Worm (Caenorhabditis elegans) whole organism, young adult: ENCODE data around the gene Y17G7B.23.

Experiments
- B0035.1 ChIP-seq: sonication (generic microtip); optimal IDR thresholded peaks from 2 replicates; lab custom pipeline; 2016; ENCODE audit warnings: missing genetic modification characterization, mild to moderate bottlenecking, missing compliant biosample characterization, missing genotype, missing genetic modification reagents
- B0336.3 ChIP-seq: fragments of 200-800 bp; sonication (Bioruptor generic); IDR thresholded peaks from 2 replicates; pipeline ENCODE4 v1.3.6; 2022; ENCODE audit warnings: missing genetic modification characterization, missing compliant biosample characterization
- D2030.7 ChIP-seq: fragments of 200-800 bp; sonication (Bioruptor generic); IDR thresholded peaks from 2 replicates; pipeline ENCODE4 v1.3.6; 2022; ENCODE audit warnings: missing genetic modification reagents, missing genetic modification characterization, missing compliant biosample characterization
- F52B5.7 ChIP-seq: sonication (generic microtip); optimal IDR thresholded peaks from 2 replicates; lab custom pipeline; 2016; ENCODE audit warnings: mild to moderate bottlenecking, missing genetic modification characterization, missing compliant biosample characterization
- F57C9.4 ChIP-seq: sonication (generic microtip); optimal IDR thresholded peaks from 2 replicates; lab custom pipeline; 2017; ENCODE audit warnings: mild to moderate bottlenecking, missing genetic modification characterization, missing compliant biosample characterization
- K12H6.12 ChIP-seq: fragments of 200-800 bp; sonication (Bioruptor generic); optimal IDR thresholded peaks from 2 replicates; lab custom pipeline; 2018; ENCODE audit warnings: mild to moderate bottlenecking, missing genetic modification characterization, missing compliant biosample characterization
- Y53G8AR.9 ChIP-seq: fragments of 200-800 bp; sonication (Bioruptor generic); conservative IDR thresholded peaks from 2 replicates; pipeline ENCODE4 v1.3.6; 2022; ENCODE audit warnings: missing genetic modification reagents, missing genetic modification characterization, missing compliant biosample characterization
- Y95B8A.8 ChIP-seq: fragments of 200-800 bp; sonication (Bioruptor generic); IDR thresholded peaks from 2 replicates; pipeline ENCODE4 v1.3.6; 2022; ENCODE audit warnings: missing genetic modification reagents, missing genetic modification characterization, missing compliant biosample characterization
- ZK185.1 ChIP-seq: sonication (generic microtip); optimal IDR thresholded peaks from 2 replicates; lab custom pipeline; 2016; ENCODE audit warnings: mild to moderate bottlenecking, missing genetic modification characterization, missing compliant biosample characterization; ENCODE audit not compliant: poor library complexity, severe bottlenecking
- athp-1 ChIP-seq: sonication (generic microtip); optimal IDR thresholded peaks from 2 replicates; lab custom pipeline; 2017; ENCODE audit warnings: mild to moderate bottlenecking, missing genetic modification characterization, missing compliant biosample characterization
- attf-6 ChIP-seq: fragments of 200-800 bp; sonication (Bioruptor generic); IDR thresholded peaks from 2 replicates; pipeline ENCODE4 v1.3.6; 2022; ENCODE audit warnings: missing genetic modification reagents, missing genetic modification characterization, missing compliant biosample characterization
- ceh-100 ChIP-seq: fragments of 200-800 bp; sonication (Bioruptor generic); IDR thresholded peaks from 2 replicates; pipeline ENCODE4 v1.3.6; 2022; ENCODE audit warnings: missing genetic modification reagents, missing genetic modification characterization, missing compliant biosample characterization
- ceh-40 ChIP-seq: fragments of 200-800 bp; sonication (Bioruptor generic); IDR thresholded peaks from 2 replicates; pipeline ENCODE4 v1.3.6; 2022; ENCODE audit warnings: missing genetic modification characterization, missing compliant biosample characterization
- ceh-91 ChIP-seq: fragments of 200-800 bp; sonication (Bioruptor generic); IDR thresholded peaks from 2 replicates; pipeline ENCODE4 v1.3.6; 2022; ENCODE audit warnings: missing genetic modification reagents, missing genetic modification characterization, missing compliant biosample characterization
- chd-7 ChIP-seq: sonication (generic microtip); optimal IDR thresholded peaks from 2 replicates; lab custom pipeline; 2016; ENCODE audit warnings: mild to moderate bottlenecking, missing genetic modification characterization, moderate library complexity, missing compliant biosample characterization
- dpff-1 ChIP-seq: sonication (generic microtip); optimal IDR thresholded peaks from 2 replicates; lab custom pipeline; 2017; ENCODE audit warnings: mild to moderate bottlenecking, missing genetic modification characterization, missing compliant biosample characterization
- dpl-1 ChIP-seq: fragments of 150-350 bp; optimal IDR thresholded peaks from 2 replicates; lab custom pipeline; 2014; ENCODE audit warnings: missing biosample characterization, missing genetic modification reagents, missing genetic modification characterization
- egl-18 ChIP-seq: fragments of 200-800 bp; sonication (Bioruptor generic); IDR thresholded peaks from 2 replicates; pipeline ENCODE4 v1.3.6; 2022; ENCODE audit warnings: missing genetic modification reagents, missing genetic modification characterization, missing compliant biosample characterization
- egrh-3 ChIP-seq: fragments of 200-800 bp; sonication (Bioruptor generic); IDR thresholded peaks from 2 replicates; pipeline ENCODE4 v1.3.6; 2022; ENCODE audit warnings: missing genetic modification reagents, missing genetic modification characterization, missing compliant biosample characterization
- fkh-3 ChIP-seq: sonication (generic microtip); optimal IDR thresholded peaks from 2 replicates; lab custom pipeline; 2016; ENCODE audit warnings: mild to moderate bottlenecking, missing genetic modification characterization, missing compliant biosample characterization
- gei-17 ChIP-seq: fragments of 200-800 bp; sonication (Bioruptor generic); optimal IDR thresholded peaks from 2 replicates; lab custom pipeline; 2018; ENCODE audit warnings: mild to moderate bottlenecking, missing genetic modification characterization, missing compliant biosample characterization
- hlh-26 ChIP-seq: fragments of 200-800 bp; sonication (Bioruptor generic); conservative IDR thresholded peaks from 2 replicates; pipeline ENCODE4 v1.3.6; 2022; ENCODE audit warnings: missing genetic modification reagents, missing genetic modification characterization, missing compliant biosample characterization
- hmg-1.2 ChIP-seq: fragments of 200-800 bp; sonication (Bioruptor generic); IDR thresholded peaks from 2 replicates; pipeline ENCODE4 v1.3.6; 2022; ENCODE audit warnings: missing genetic modification reagents, missing genetic modification characterization, missing compliant biosample characterization
- hrde-1 ChIP-seq: sonication (generic microtip); optimal IDR thresholded peaks from 2 replicates; lab custom pipeline; 2016; ENCODE audit warnings: missing genetic modification characterization, mild to moderate bottlenecking, missing compliant biosample characterization, moderate library complexity, missing genotype, missing genetic modification reagents, borderline replicate concordance
- lin-26 ChIP-seq: fragments of 200-800 bp; sonication (Bioruptor generic); IDR thresholded peaks from 2 replicates; pipeline ENCODE4 v1.3.6; 2022; ENCODE audit warnings: missing genetic modification reagents, missing genetic modification characterization, missing compliant biosample characterization
- lin-35 ChIP-seq, 3 experiments: fragments of 150-350 bp in 2 of 3; sonication (generic microtip) in 1 of 3; optimal IDR thresholded peaks; 2 replicates each; lab custom pipeline; 2014 to 2018; ENCODE audit warnings: missing biosample characterization in 3 of 3, missing genetic modification characterization in 3 of 3, missing genetic modification reagents in 3 of 3
- lin-54 ChIP-seq: fragments of 200-800 bp; sonication (Bioruptor generic); optimal IDR thresholded peaks from 2 replicates; lab custom pipeline; 2018; ENCODE audit warnings: mild to moderate bottlenecking, missing genetic modification characterization, missing compliant biosample characterization
- lsy-27 ChIP-seq: sonication (generic microtip); optimal IDR thresholded peaks from 2 replicates; lab custom pipeline; 2017; ENCODE audit warnings: missing genetic modification characterization, mild to moderate bottlenecking, missing compliant biosample characterization, antibody characterized with exemption, missing genotype, borderline replicate concordance; ENCODE audit not compliant: insufficient read depth
- madf-3 ChIP-seq: fragments of 200-800 bp; sonication (Bioruptor generic); IDR thresholded peaks from 2 replicates; pipeline ENCODE4 v1.3.6; 2022; ENCODE audit warnings: missing genetic modification reagents, missing genetic modification characterization, missing compliant biosample characterization
- madf-6 ChIP-seq: fragments of 200-800 bp; sonication (Bioruptor generic); IDR thresholded peaks from 2 replicates; pipeline ENCODE4 v1.3.6; 2022; ENCODE audit warnings: missing genetic modification reagents, missing genetic modification characterization, missing compliant biosample characterization
- mcd-1 ChIP-seq: fragments of 200-800 bp; sonication (Bioruptor generic); IDR thresholded peaks from 2 replicates; pipeline ENCODE4 v1.3.6; 2022; ENCODE audit warnings: missing genetic modification reagents, missing genetic modification characterization, missing compliant biosample characterization
- nhr-120 ChIP-seq: fragments of 200-800 bp; sonication (Bioruptor generic); IDR thresholded peaks from 2 replicates; pipeline ENCODE4 v1.3.6; 2022; ENCODE audit warnings: missing genetic modification characterization, missing compliant biosample characterization
- pbrm-1 ChIP-seq: fragments of 200-800 bp; sonication (Bioruptor generic); IDR thresholded peaks from 2 replicates; pipeline ENCODE4 v1.3.6; 2022; ENCODE audit warnings: missing genetic modification reagents, missing genetic modification characterization, missing compliant biosample characterization
- repo-1 ChIP-seq: sonication (generic microtip); optimal IDR thresholded peaks from 2 replicates; lab custom pipeline; 2017; ENCODE audit warnings: mild to moderate bottlenecking, missing genetic modification characterization, missing compliant biosample characterization
- snpc-3.4 ChIP-seq: sonication (generic microtip); optimal IDR thresholded peaks from 2 replicates; lab custom pipeline; 2017; ENCODE audit warnings: missing genetic modification characterization, mild to moderate bottlenecking, missing compliant biosample characterization, antibody characterized with exemption, moderate library complexity, missing genotype, missing genetic modification reagents
- somi-1 ChIP-seq: fragments of 200-800 bp; sonication (Bioruptor generic); optimal IDR thresholded peaks from 2 replicates; lab custom pipeline; 2018; ENCODE audit warnings: mild to moderate bottlenecking, missing genetic modification characterization, missing compliant biosample characterization
- unc-130 ChIP-seq: sonication (generic microtip); optimal IDR thresholded peaks from 2 replicates; lab custom pipeline; 2016; ENCODE audit warnings: missing genetic modification reagents, missing genetic modification characterization, missing compliant biosample characterization
- xnd-1 ChIP-seq: sonication (generic microtip); optimal IDR thresholded peaks from 2 replicates; lab custom pipeline; 2016; ENCODE audit warnings: missing genotype, missing genetic modification reagents, missing genetic modification characterization, missing compliant biosample characterization
- zfh-2 ChIP-seq: fragments of 200-800 bp; sonication (Bioruptor generic); conservative IDR thresholded peaks from 2 replicates; pipeline ENCODE4 v1.3.6; 2022; ENCODE audit warnings: missing genetic modification reagents, missing genetic modification characterization, missing compliant biosample characterization
- zim-3 ChIP-seq: sonication (generic microtip); optimal IDR thresholded peaks from 2 replicates; lab custom pipeline; 2017; ENCODE audit warnings: mild to moderate bottlenecking, missing genetic modification characterization, moderate library complexity, missing compliant biosample characterization
- ztf-26 ChIP-seq: sonication (generic microtip); optimal IDR thresholded peaks from 2 replicates; lab custom pipeline; 2017; ENCODE audit warnings: missing genetic modification characterization, missing compliant biosample characterization
- ztf-6 ChIP-seq: fragments of 200-800 bp; sonication (Bioruptor generic); IDR thresholded peaks from 2 replicates; pipeline ENCODE4 v1.3.6; 2022; ENCODE audit warnings: missing genetic modification reagents, missing genetic modification characterization, missing compliant biosample characterization

The Y17G7B.23 gene

DNA sequence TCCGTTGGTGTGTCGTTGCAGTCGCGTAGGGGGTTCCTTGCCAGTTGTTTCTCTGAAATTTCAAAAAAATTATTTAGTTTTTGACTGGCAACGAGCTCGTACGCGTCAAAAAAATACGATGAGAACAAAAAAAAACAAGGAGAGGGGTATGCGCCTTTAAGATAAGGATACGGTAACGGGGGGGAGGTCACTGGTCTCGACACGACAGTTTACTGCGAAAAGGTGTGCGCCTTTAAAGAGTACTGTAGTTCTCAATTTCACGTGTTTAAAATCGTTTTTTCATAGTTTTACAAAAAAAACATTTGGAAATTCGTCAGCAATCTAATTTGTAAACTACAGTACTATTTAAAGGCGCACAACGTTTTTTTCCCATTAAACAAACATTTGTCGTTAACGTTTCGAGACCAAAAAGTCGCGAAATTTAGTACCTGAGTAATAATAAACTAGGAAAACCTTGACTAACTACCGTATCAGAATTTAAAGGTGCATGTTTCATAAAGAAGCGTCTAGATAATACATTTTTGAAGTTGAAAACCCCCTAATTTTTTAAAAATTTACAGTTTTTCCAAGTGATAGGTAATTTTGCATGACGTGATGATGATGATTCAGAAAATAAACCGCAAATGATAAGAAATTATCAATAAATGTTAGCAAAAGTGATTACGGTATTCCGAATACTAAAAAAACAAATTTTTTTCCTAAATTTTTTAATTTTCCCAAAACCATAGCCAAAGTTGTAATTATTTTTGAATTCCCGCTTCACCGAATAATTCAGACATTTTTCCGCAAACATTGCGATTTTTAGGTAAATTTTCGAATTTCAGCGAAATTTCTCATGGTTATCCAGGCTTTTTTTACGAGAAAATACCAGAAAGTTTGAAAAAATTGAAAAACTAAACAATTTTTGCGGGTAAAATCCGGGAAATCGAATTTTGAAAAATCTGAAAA lies 24.7 kb upstream of the Y17G7B.23 start (continued):
- TF ChIP-seq snpc-3.4 (tag; lab: Kevin White, UChicago) (peak; percentile 33), lsy-27 (tag; lab: Kevin White, UChicago) (no peak), lin-54 (GFP tag; lab: Kevin White, UChicago) (peak; percentile 50), dpff-1 (peak; percentile 70), ZK185.1 (tag; lab: Kevin White, UChicago) (peak; percentile 43), xnd-1 (tag; lab: Kevin White, UChicago) (peak; percentile 65), dpl-1 (GFP tag; lab: Kevin White, UChicago) (peak; percentile 8), egl-18 (GFP tag; lab: Robert Waterston, UW) (0 out of 2 replicates have a peak, but pooled peaks have one; percentile 51), D2030.7 (0 out of 2 replicates have a peak, but pooled peaks have one; percentile 42), ztf-26 (tag; lab: Kevin White, UChicago) (peak; percentile 44), B0035.1 (peak; percentile 33), ceh-40 (GFP tag; lab: Robert Waterston, UW) (no peak), mcd-1 (0 out of 2 replicates have a peak, but pooled peaks have one; percentile 24), lin-35 (GFP tag; optimal IDR thresholded peaks at IDR 0.05; lab: Kevin White, UChicago) (peak in 1 of 3 experiments; percentile 22), ceh-91 (GFP tag; lab: Robert Waterston, UW) (peak; percentile 59), zim-3 (peak; percentile 75), athp-1 (tag; lab: Kevin White, UChicago) (peak; percentile 72), gei-17 (GFP tag; lab: Kevin White, UChicago) (peak; percentile 46), K12H6.12 (peak; percentile 32), chd-7 (tag; lab: Kevin White, UChicago) (peak; percentile 68), fkh-3 (peak; percentile 34)

ce11 chrII:11976727-11977259 lies 22.2 kb upstream of the Y17G7B.23 start:
- TF ChIP-seq pbrm-1 (GFP tag; lab: Robert Waterston, UW) (no peak), Y95B8A.8 (GFP tag; lab: Robert Waterston, UW) (no peak), ztf-6 (GFP tag; lab: Robert Waterston, UW) (no peak), somi-1 (GFP tag; lab: Kevin White, UChicago) (no peak), egrh-3 (GFP tag; lab: Robert Waterston, UW) (no peak), ceh-40 (GFP tag; lab: Robert Waterston, UW) (no peak), lin-35 (GFP tag; optimal IDR thresholded peaks at IDR 0.05; lab: Kevin White, UChicago) (peak in 1 of 3 experiments; percentile 4), hlh-26 (GFP tag; lab: Robert Waterston, UW) (no peak)

- peak; percentile 51 for TF ChIP-seq F57C9.4
- peak; percentile 63 for TF ChIP-seq F52B5.7 (tag; lab: Kevin White, UChicago)
- no peak for TF ChIP-seq zim-3
- 0 out of 2 replicates have a peak, but pooled peaks have one; percentile 81 for TF ChIP-seq nhr-120 (GFP tag; lab: Robert Waterston, UW)
- TF ChIP-seq somi-1 (GFP tag; lab: Kevin White, UChicago) = no peak
- TF ChIP-seq mcd-1 = peak; percentile 41; the same call in 1 of the 2 replicates
- TF ChIP-seq hmg-1.2 (GFP tag; lab: Robert Waterston, UW) = peak; percentile 15; the same call in 1 of the 2 replicates
- TF ChIP-seq attf-6 (GFP tag; lab: Robert Waterston, UW) = peak; percentile 38; the same call in 1 of the 2 replicates
- peak; percentile 89 for TF ChIP-seq hrde-1
- peak; percentile 43 for TF ChIP-seq madf-6 (GFP tag; lab: Robert Waterston, UW)
- TF ChIP-seq madf-3 (GFP tag; lab: Robert Waterston, UW) = 0 out of 2 replicates have a peak, but pooled peaks have one; percentile 68
- peak; percentile 58; the same call in 1 of the 2 replicates for TF ChIP-seq B0336.3 (GFP tag; lab: Robert Waterston, UW)
- TF ChIP-seq repo-1 (tag; lab: Kevin White, UChicago) = no peak
- peak; percentile 80 for TF ChIP-seq zfh-2 (GFP tag; lab: Robert Waterston, UW)
- peak; percentile 27 for TF ChIP-seq xnd-1 (tag; lab: Kevin White, UChicago)
- TF ChIP-seq ceh-100 (GFP tag; lab: Robert Waterston, UW) = peak; percentile 46; the same call in 1 of the 2 replicates
- TF ChIP-seq lin-26 (GFP tag; lab: Robert Waterston, UW) = 0 out of 2 replicates have a peak, but pooled peaks have one; percentile 11
- peak; percentile 35 for TF ChIP-seq unc-130
- TF ChIP-seq Y53G8AR.9 (GFP tag; lab: Robert Waterston, UW) = peak; percentile 66; the same call in 1 of the 2 replicates
These were observed 21.6 kb upstream of the Y17G7B.23 start, which contains the start of gene Y17G7B.21 for ce11 chrII:11977363-11977762. Y17G7B.21 (minus strand) TSS chrII:11977661.
